Fruit fly (Drosophila melanogaster) whole organism, prepupa: ENCODE measurements around the gene Crz.

ENCODE experiments used
- CG10631 ChIP-seq: fragments of 200-800 bp; sonication (Bioruptor generic); optimal IDR thresholded peaks from 2 replicates; lab custom pipeline; 2016; ENCODE audit warnings: missing biosample characterization, missing genetic modification characterization
- CG10669 ChIP-seq: fragments of 200-800 bp; sonication (Bioruptor generic); optimal IDR thresholded peaks from 3 replicates; lab custom pipeline; 2018; ENCODE audit warnings: missing biosample characterization, mild to moderate bottlenecking, missing genetic modification characterization, moderate library complexity
- CG11294 ChIP-seq: fragments of 200-800 bp; sonication (Bioruptor generic); IDR thresholded peaks from 2 replicates; pipeline ENCODE4 v1.3.6; 2022; ENCODE audit warnings: missing biosample characterization, missing genetic modification characterization
- CG11762 ChIP-seq: fragments of 200-800 bp; sonication (Bioruptor generic); optimal IDR thresholded peaks from 3 replicates; lab custom pipeline; 2016; ENCODE audit warnings: missing biosample characterization, missing genetic modification characterization; ENCODE audit not compliant: insufficient read depth
- CG15336 ChIP-seq: fragments of 200-800 bp; sonication (Bioruptor generic); IDR thresholded peaks from 2 replicates; pipeline ENCODE4 v1.3.6; 2022; ENCODE audit warnings: missing biosample characterization, missing genetic modification characterization
- CG1621 ChIP-seq: fragments of 200-800 bp; sonication (Bioruptor generic); optimal IDR thresholded peaks from 3 replicates; lab custom pipeline; 2018; ENCODE audit warnings: missing biosample characterization, mild to moderate bottlenecking, missing genetic modification characterization
- CG16779 ChIP-seq: fragments of 200-800 bp; sonication (Bioruptor generic); optimal IDR thresholded peaks from 3 replicates; lab custom pipeline; 2017; ENCODE audit warnings: missing biosample characterization, mild to moderate bottlenecking, missing genetic modification characterization
- CG3032 ChIP-seq: fragments of 200-800 bp; optimal IDR thresholded peaks from 2 replicates; lab custom pipeline; 2019; ENCODE audit warnings: missing biosample characterization, mild to moderate bottlenecking, missing genetic modification characterization, moderate library complexity
- CG31627 ChIP-seq: fragments of 200-800 bp; sonication (Bioruptor generic); optimal IDR thresholded peaks from 3 replicates; lab custom pipeline; 2016; ENCODE audit warnings: missing biosample characterization, missing genetic modification characterization
- CG32006 ChIP-seq: fragments of 200-800 bp; sonication (Bioruptor generic); optimal IDR thresholded peaks from 3 replicates; lab custom pipeline; 2017; ENCODE audit warnings: missing biosample characterization, mild to moderate bottlenecking, missing genetic modification characterization
- CG34406 ChIP-seq: fragments of 200-800 bp; sonication (Bioruptor generic); optimal IDR thresholded peaks from 3 replicates; lab custom pipeline; 2016; ENCODE audit warnings: missing biosample characterization, missing genetic modification characterization
- CG3919 ChIP-seq: fragments of 200-800 bp; sonication (Bioruptor generic); optimal IDR thresholded peaks from 3 replicates; lab custom pipeline; 2016; ENCODE audit warnings: missing biosample characterization, missing genetic modification characterization
- CG4318 ChIP-seq: fragments of 200-800 bp; sonication (Bioruptor generic); optimal IDR thresholded peaks from 3 replicates; lab custom pipeline; 2017; ENCODE audit warnings: missing biosample characterization, mild to moderate bottlenecking, missing genetic modification characterization
- CG6163 ChIP-seq: fragments of 200-800 bp; sonication (Bioruptor generic); IDR thresholded peaks from 3 replicates; pipeline ENCODE4 v1.3.6; 2022; ENCODE audit warnings: missing biosample characterization, missing genetic modification characterization
- CG6276 ChIP-seq: fragments of 200-800 bp; sonication (Bioruptor generic); optimal IDR thresholded peaks from 2 replicates; lab custom pipeline; 2017; ENCODE audit warnings: missing biosample characterization, mild to moderate bottlenecking, missing genetic modification characterization
- CG6792 ChIP-seq: fragments of 200-800 bp; sonication (Bioruptor generic); optimal IDR thresholded peaks from 3 replicates; lab custom pipeline; 2016; ENCODE audit warnings: missing biosample characterization, missing genetic modification characterization
- CG6808 ChIP-seq: fragments of 200-800 bp; sonication (Bioruptor generic); optimal IDR thresholded peaks from 3 replicates; lab custom pipeline; 2017; ENCODE audit warnings: missing biosample characterization, missing genetic modification characterization, mild to moderate bottlenecking, moderate library complexity, missing genetic modification reagents
- CG6854 ChIP-seq: fragments of 200-800 bp; sonication (Bioruptor generic); optimal IDR thresholded peaks from 2 replicates; lab custom pipeline; 2017; ENCODE audit warnings: missing biosample characterization, mild to moderate bottlenecking, missing genetic modification characterization
- CG7368 ChIP-seq: fragments of 200-800 bp; sonication (Bioruptor generic); optimal IDR thresholded peaks from 3 replicates; lab custom pipeline; 2016; ENCODE audit warnings: missing biosample characterization, missing genetic modification characterization
- CG8119 ChIP-seq: fragments of 200-800 bp; sonication (Bioruptor generic); IDR thresholded peaks from 3 replicates; pipeline ENCODE4 v1.3.6; 2022; ENCODE audit warnings: missing biosample characterization, missing genetic modification characterization
- CG8319 ChIP-seq: fragments of 200-800 bp; sonication (Bioruptor generic); optimal IDR thresholded peaks from 3 replicates; lab custom pipeline; 2016; ENCODE audit warnings: missing biosample characterization, missing genetic modification characterization
- Eip78C ChIP-seq: fragments of 200-800 bp; sonication (Bioruptor generic); peaks from one replicate; lab custom pipeline; 2016; ENCODE audit warnings: missing biosample characterization, missing genetic modification characterization
- Ets21C ChIP-seq: fragments of 200-800 bp; sonication (Bioruptor generic); optimal IDR thresholded peaks from 3 replicates; lab custom pipeline; 2016; ENCODE audit warnings: missing biosample characterization, missing genetic modification characterization
- Gug ChIP-seq: fragments of 200-800 bp; sonication (Bioruptor generic); IDR thresholded peaks from 2 replicates; pipeline ENCODE4 v1.3.6; 2022; ENCODE audit warnings: missing biosample characterization, missing genetic modification characterization
- Hr4 ChIP-seq: fragments of 200-800 bp; sonication (Bioruptor generic); optimal IDR thresholded peaks from 3 replicates; lab custom pipeline; 2016; ENCODE audit warnings: missing biosample characterization, missing genetic modification characterization
- Lpt ChIP-seq: fragments of 200-800 bp; sonication (Bioruptor generic); optimal IDR thresholded peaks from 3 replicates; lab custom pipeline; 2016; ENCODE audit warnings: missing biosample characterization, missing genetic modification characterization
- Met ChIP-seq: fragments of 200-800 bp; sonication (Bioruptor generic); optimal IDR thresholded peaks from 3 replicates; lab custom pipeline; 2016; ENCODE audit warnings: missing biosample characterization, missing genetic modification characterization
- OdsH ChIP-seq: fragments of 200-800 bp; sonication (Bioruptor generic); optimal IDR thresholded peaks from 3 replicates; lab custom pipeline; 2016; ENCODE audit warnings: missing biosample characterization, missing genetic modification characterization
- Smox ChIP-seq: fragments of 200-800 bp; sonication (Bioruptor generic); optimal IDR thresholded peaks from 3 replicates; lab custom pipeline; 2016; ENCODE audit warnings: missing biosample characterization, missing genetic modification characterization
- Sox14 ChIP-seq: fragments of 200-800 bp; sonication (Bioruptor generic); optimal IDR thresholded peaks from 3 replicates; lab custom pipeline; 2016; ENCODE audit warnings: missing biosample characterization, missing genetic modification characterization
- achi ChIP-seq: fragments of 200-800 bp; sonication (Bioruptor generic); optimal IDR thresholded peaks from 3 replicates; lab custom pipeline; 2016; ENCODE audit warnings: missing biosample characterization, missing genetic modification characterization
- acj6 ChIP-seq: fragments of 200-800 bp; sonication (Bioruptor generic); optimal IDR thresholded peaks from 3 replicates; lab custom pipeline; 2016; ENCODE audit warnings: missing biosample characterization, missing genetic modification characterization
- cyc ChIP-seq: fragments of 200-800 bp; sonication (Bioruptor generic); optimal IDR thresholded peaks from 3 replicates; lab custom pipeline; 2016; ENCODE audit warnings: missing biosample characterization, missing genetic modification characterization
- dac ChIP-seq: fragments of 200-800 bp; sonication (Bioruptor generic); optimal IDR thresholded peaks from 2 replicates; lab custom pipeline; 2017; ENCODE audit warnings: missing biosample characterization, mild to moderate bottlenecking, missing genetic modification characterization
- dsx ChIP-seq: fragments of 200-800 bp; optimal IDR thresholded peaks from 3 replicates; lab custom pipeline; 2019; ENCODE audit warnings: missing biosample characterization, mild to moderate bottlenecking, missing genetic modification characterization, moderate library complexity; ENCODE audit not compliant: poor library complexity, severe bottlenecking
- eg ChIP-seq: fragments of 200-800 bp; sonication (Bioruptor generic); IDR thresholded peaks from 3 replicates; pipeline ENCODE4 v1.3.6; 2022; ENCODE audit warnings: missing biosample characterization, missing genetic modification characterization
- esn ChIP-seq: fragments of 200-800 bp; sonication (Bioruptor generic); optimal IDR thresholded peaks from 2 replicates; lab custom pipeline; 2016; ENCODE audit warnings: missing biosample characterization, mild to moderate bottlenecking, missing genetic modification characterization, moderate library complexity
- fd85E ChIP-seq: fragments of 200-800 bp; sonication (Bioruptor generic); optimal IDR thresholded peaks from 3 replicates; lab custom pipeline; 2016; ENCODE audit warnings: missing biosample characterization, missing genetic modification characterization
- lz ChIP-seq: fragments of 200-800 bp; sonication (Bioruptor generic); optimal IDR thresholded peaks from 3 replicates; lab custom pipeline; 2016; ENCODE audit warnings: missing biosample characterization, missing genetic modification characterization
- net ChIP-seq: fragments of 200-800 bp; sonication (Bioruptor generic); optimal IDR thresholded peaks from 3 replicates; lab custom pipeline; 2016; ENCODE audit warnings: missing biosample characterization, missing genetic modification characterization
- ss ChIP-seq, 2 experiments: fragments of 200-800 bp; sonication (Bioruptor generic); optimal IDR thresholded peaks; 2 replicates in 1 of 2; 3 replicates in 1 of 2; lab custom pipeline; 2017 to 2018; ENCODE audit warnings: mild to moderate bottlenecking in 2 of 2, missing biosample characterization in 2 of 2, missing genetic modification characterization in 2 of 2, moderate library complexity in 1 of 2
- svp ChIP-seq: fragments of 200-800 bp; sonication (Bioruptor generic); peaks from one replicate; lab custom pipeline; 2016; ENCODE audit warnings: missing biosample characterization, missing genetic modification characterization
- topi ChIP-seq: fragments of 200-800 bp; sonication (Bioruptor generic); optimal IDR thresholded peaks from 3 replicates; lab custom pipeline; 2016; ENCODE audit warnings: missing biosample characterization, missing genetic modification characterization
- vri ChIP-seq: fragments of 200-800 bp; sonication (Bioruptor generic); optimal IDR thresholded peaks from 3 replicates; lab custom pipeline; 2016; ENCODE audit warnings: missing biosample characterization, mild to moderate bottlenecking, missing genetic modification characterization

Crz gene

DNA sequence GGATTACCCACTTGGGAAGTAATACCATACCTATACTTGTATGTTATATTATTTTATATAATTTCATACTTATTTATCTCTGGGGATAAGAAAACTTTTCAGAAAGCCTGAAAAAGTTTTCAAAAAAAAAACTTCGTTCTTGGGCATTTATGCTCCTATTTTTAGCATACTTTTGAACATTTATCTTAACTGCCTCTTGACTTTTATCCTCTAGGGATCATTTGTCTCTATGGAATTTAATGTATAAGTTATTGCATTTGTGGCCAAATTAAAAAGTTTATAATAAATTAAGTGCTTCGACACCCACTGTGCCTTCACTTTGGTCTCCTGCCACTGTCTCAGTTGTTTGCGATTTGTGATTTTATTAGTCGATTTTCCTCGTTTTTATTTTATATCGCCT is 34.3 kb upstream of the Crz start (continued):
- TF ChIP-seq CG4318 (GFP tag; lab: Kevin White, UChicago): peak; percentile 89
- peak; percentile 63 for TF ChIP-seq acj6 (GFP tag; lab: Kevin White, UChicago)
- peak; percentile 27 for TF ChIP-seq net (GFP tag; lab: Kevin White, UChicago)
- TF ChIP-seq CG8119: peak; percentile 80
- peak; percentile 15 for TF ChIP-seq topi (GFP tag; lab: Kevin White, UChicago)
- TF ChIP-seq achi: peak; percentile 54
- TF ChIP-seq Sox14 (GFP tag; lab: Kevin White, UChicago): peak; percentile 41
- TF ChIP-seq lz (GFP tag; lab: Kevin White, UChicago): no peak
- TF ChIP-seq CG3032 (tag; lab: Kevin White, UChicago): peak; percentile 20
- peak; percentile 84 for TF ChIP-seq Eip78C
- no peak for TF ChIP-seq Ets21C
- peak; percentile 8 for TF ChIP-seq Smox (GFP tag; lab: Kevin White, UChicago)
- TF ChIP-seq CG3919 (GFP tag; lab: Kevin White, UChicago): peak; percentile 49
- TF ChIP-seq CG34406 (GFP tag; lab: Kevin White, UChicago): peak; percentile 25
- TF ChIP-seq dac (GFP tag; lab: Kevin White, UChicago): peak; percentile 77
- no peak for TF ChIP-seq CG8319 (GFP tag; lab: Kevin White, UChicago)
- TF ChIP-seq CG1621 (tag; lab: Kevin White, UChicago): no peak
- peak; percentile 9 for TF ChIP-seq Met (GFP tag; lab: Kevin White, UChicago)
- no peak for TF ChIP-seq dsx (GFP tag; lab: Kevin White, UChicago)
- TF ChIP-seq CG6276 (GFP tag; lab: Kevin White, UChicago): peak; percentile 85
- TF ChIP-seq CG6854 (GFP tag; lab: Kevin White, UChicago): no peak
- TF ChIP-seq OdsH: peak; percentile 71
- peak; percentile 53 for TF ChIP-seq CG10631 (GFP tag; lab: Kevin White, UChicago)
- TF ChIP-seq CG6808 (GFP tag; lab: Kevin White, UChicago): no peak
- peak; percentile 70 for TF ChIP-seq svp (GFP tag; lab: Kevin White, UChicago)
- peak; percentile 22 for TF ChIP-seq CG11762 (GFP tag; lab: Kevin White, UChicago)
- peak; percentile 23 for TF ChIP-seq CG16779 (tag; lab: Kevin White, UChicago)
- TF ChIP-seq esn (GFP tag; lab: Kevin White, UChicago): peak; percentile 30
- peak; percentile 81 for TF ChIP-seq Hr4 (GFP tag; lab: Kevin White, UChicago)
- TF ChIP-seq CG6792 (GFP tag; lab: Kevin White, UChicago): no peak
- TF ChIP-seq CG32006 (GFP tag; lab: Kevin White, UChicago): peak; percentile 92
- no peak for TF ChIP-seq CG11294 (GFP tag; lab: Robert Waterston, UW)
- no peak for TF ChIP-seq CG7368 (GFP tag; lab: Kevin White, UChicago)
- peak; percentile 62 for TF ChIP-seq Lpt (GFP tag; lab: Kevin White, UChicago)
- TF ChIP-seq cyc (GFP tag; lab: Kevin White, UChicago): no peak
- no peak for TF ChIP-seq Gug
- TF ChIP-seq vri (GFP tag; lab: Kevin White, UChicago): no peak
- TF ChIP-seq fd85E: no peak
- TF ChIP-seq ss (GFP tag; optimal IDR thresholded peaks at IDR 0.05; lab: Kevin White, UChicago): no peak

DNA sequence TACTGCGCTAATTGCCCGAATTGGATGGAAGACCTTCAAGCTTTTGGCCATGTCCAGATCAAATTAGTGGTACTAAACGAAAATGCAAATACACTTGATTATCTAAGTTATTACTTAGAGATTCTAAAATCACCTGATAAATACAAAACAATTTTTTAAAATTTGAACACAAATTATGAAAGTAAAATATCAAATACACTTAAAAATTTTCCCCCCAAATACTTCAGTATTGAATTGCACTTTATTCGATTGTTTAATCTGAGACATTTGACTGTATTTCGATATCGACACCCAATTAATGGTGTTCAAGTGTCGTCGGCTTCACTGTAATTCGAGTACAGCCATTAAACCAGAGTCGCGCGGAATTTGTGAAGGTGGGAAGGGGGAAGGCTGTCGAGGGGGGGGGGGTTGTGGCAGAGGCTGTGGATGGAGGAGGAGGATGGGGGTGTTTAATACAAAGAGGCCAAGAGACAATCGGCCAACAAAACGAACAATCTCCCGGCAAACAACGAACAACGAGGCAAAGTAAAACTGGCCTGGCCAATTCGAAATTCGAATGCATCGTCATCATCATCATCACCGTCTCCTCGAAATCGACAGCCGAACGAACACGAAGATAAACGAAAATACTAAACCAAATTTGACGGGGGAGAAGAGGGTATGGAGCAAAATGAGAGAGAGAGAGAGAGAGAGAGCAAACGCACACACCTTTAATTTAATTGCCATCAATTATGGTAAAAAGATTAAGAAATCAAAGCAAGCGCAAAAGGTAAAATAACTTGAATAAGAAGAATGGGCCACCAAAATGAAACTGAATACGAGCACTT is 32.2 kb upstream of the Crz start:
- TF ChIP-seq OdsH: peak; percentile 22
- peak; percentile 67 for TF ChIP-seq Eip78C
- no peak for TF ChIP-seq Met (GFP tag; lab: Kevin White, UChicago)
- peak; percentile 1 for TF ChIP-seq Hr4 (GFP tag; lab: Kevin White, UChicago)
- TF ChIP-seq eg (GFP tag; lab: Robert Waterston, UW): peak; percentile 23; the same call in 2 of the 3 replicates
- peak; percentile 18 for TF ChIP-seq dsx (GFP tag; lab: Kevin White, UChicago)
- TF ChIP-seq CG15336: peak; percentile 52; the same call in 1 of the 2 replicates
- TF ChIP-seq CG8119: peak; percentile 31; the same call in 2 of the 3 replicates
- TF ChIP-seq net (GFP tag; lab: Kevin White, UChicago): no peak
- no peak for TF ChIP-seq fd85E
- TF ChIP-seq CG31627: no peak
- TF ChIP-seq CG32006 (GFP tag; lab: Kevin White, UChicago): peak; percentile 4
- no peak for TF ChIP-seq CG10669 (GFP tag; lab: Kevin White, UChicago)
- no peak for TF ChIP-seq svp (GFP tag; lab: Kevin White, UChicago)
- 0 out of 3 replicates have a peak, but pooled peaks have one; percentile 9 for TF ChIP-seq CG6163 (GFP tag; lab: Robert Waterston, UW)
